Worm (Caenorhabditis elegans): ENCODE measurements around the gene mlt-10.
"Not testable (repeated sequence)": the region's sequence is repeated elsewhere in the genome, so short reads cannot be mapped to it uniquely, and the experiment has no call there.

Gene mlt-10

DNA sequence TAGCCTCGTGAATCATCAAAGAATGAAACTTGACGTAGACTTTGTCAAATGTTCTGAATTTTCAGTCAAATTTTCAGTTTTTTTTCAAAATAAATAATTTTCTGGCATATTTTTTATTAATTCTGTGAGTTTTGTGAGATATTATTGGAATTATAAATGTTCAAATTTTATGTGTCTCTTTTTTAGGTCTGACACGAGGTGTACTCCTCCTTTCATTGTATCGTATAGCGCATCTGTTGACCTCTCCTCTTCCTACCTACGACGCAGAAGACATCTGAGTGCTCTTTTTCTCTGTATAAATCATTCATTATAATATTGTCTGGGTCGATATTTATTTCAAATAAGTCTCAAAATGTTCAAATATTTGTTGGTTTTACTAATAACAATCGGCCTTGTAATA, 11.3 kb upstream of the mlt-10 start, which contains the start of gene T27A1.3:
TSS of gene T27A1.3 (plus strand) at position 301 of the 400 bp plus-strand sequence.
- TF ChIP-seq hmg-11, R02D3.7, mdl-1 (tag; optimal IDR thresholded peaks at IDR 0.05): not testable (repeated sequence)

DNA sequence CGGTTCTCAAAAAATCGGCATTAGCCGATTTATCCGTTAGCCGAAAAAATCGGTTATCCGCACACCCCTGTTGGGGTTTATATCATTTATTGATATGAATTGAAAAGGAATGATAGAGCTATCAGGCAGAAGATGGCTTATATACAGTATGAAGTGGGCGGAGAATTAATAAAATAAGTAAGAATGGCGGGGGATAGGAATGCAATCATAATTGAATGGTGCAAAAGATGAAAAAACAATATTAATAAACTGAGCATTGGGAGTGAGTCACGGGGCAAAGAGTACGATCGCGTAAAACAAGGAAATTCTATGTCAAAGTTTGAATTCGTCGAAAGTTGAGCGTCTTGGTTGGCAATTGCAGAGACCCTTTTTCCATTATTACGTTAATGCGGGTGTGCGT, 9.7 kb upstream of the mlt-10 start, which contains the start of gene T27A1.2:
TSS of gene T27A1.2 (minus strand) at position 101 of the 400 bp plus-strand sequence.
- TF ChIP-seq nfya-1 (tag; optimal IDR thresholded peaks at IDR 0.05; ENCODE audit: insufficient read depth): no peak
- TF ChIP-seq ztf-4 (tag; optimal IDR thresholded peaks at IDR 0.05): no peak
- TF ChIP-seq snpc-4 (tag; optimal IDR thresholded peaks at IDR 0.05): no peak
- TF ChIP-seq nhr-77 (tag; optimal IDR thresholded peaks at IDR 0.05): no peak
- no peak for TF ChIP-seq nhr-12 (tag; optimal IDR thresholded peaks at IDR 0.05)
- TF ChIP-seq fkh-10 (GFP tag; optimal IDR thresholded peaks at IDR 0.05): no peak
- TF ChIP-seq ztf-11 (tag; optimal IDR thresholded peaks at IDR 0.05): no peak
- TF ChIP-seq tbx-2 (tag; optimal IDR thresholded peaks at IDR 0.05): no peak
- no peak for TF ChIP-seq fkh-2 (tag; optimal IDR thresholded peaks at IDR 0.05)
- no peak for TF ChIP-seq nhr-237 (tag; optimal IDR thresholded peaks at IDR 0.05)
- TF ChIP-seq zag-1 (tag; optimal IDR thresholded peaks at IDR 0.05): no peak

DNA sequence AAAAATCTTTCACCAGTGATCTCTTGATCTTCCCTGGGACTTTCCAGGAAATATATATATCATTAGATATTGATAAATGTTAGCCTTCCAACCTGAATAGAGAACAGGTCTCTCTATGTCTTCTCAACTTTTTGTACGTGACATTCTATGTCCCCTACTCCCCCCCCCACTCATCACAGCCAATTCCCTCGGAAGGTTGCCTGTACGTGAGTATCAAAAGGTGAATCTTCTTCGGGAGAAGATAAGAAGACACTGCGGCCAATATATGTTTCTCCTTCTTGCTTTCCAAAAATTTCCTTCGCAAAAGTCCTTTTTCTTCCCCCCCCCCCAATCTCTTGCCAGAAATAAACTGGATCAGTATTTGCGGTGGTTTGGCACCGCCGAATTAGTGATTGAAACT, 4.1 kb upstream of the mlt-10 start:
- TF ChIP-seq lin-15B (tag; optimal IDR thresholded peaks at IDR 0.05) (no peak), ZK546.5 (tag; optimal IDR thresholded peaks at IDR 0.05) (no peak), ceh-82 (tag; optimal IDR thresholded peaks at IDR 0.05) (no peak), nhr-12 (tag; optimal IDR thresholded peaks at IDR 0.05) (no peak), lin-39 (tag; optimal IDR thresholded peaks at IDR 0.05) (no peak), nhr-67 (tag; optimal IDR thresholded peaks at IDR 0.05) (no peak), unc-62 (GFP tag; optimal IDR thresholded peaks at IDR 0.05) (peak; percentile 5), ama-1 (optimal IDR thresholded peaks at IDR 0.05) (peak; percentile 9), skn-1 (tag; optimal IDR thresholded peaks at IDR 0.05) (no peak), ceh-9 (tag; optimal IDR thresholded peaks at IDR 0.05) (no peak), nhr-77 (tag; optimal IDR thresholded peaks at IDR 0.05) (no peak), pqm-1 (tag; optimal IDR thresholded peaks at IDR 0.05) (no peak), elt-3 (tag; optimal IDR thresholded peaks at IDR 0.05) (peak in 1 of 3 experiments; percentile 8), nhr-23 (tag; optimal IDR thresholded peaks at IDR 0.05) (peak; percentile 60), ceh-28 (tag; optimal IDR thresholded peaks at IDR 0.05) (no peak), nhr-43 (tag; optimal IDR thresholded peaks at IDR 0.05; ENCODE audit: poor library complexity, severe bottlenecking) (peak; percentile 58), egl-5 (tag; optimal IDR thresholded peaks at IDR 0.05) (no peak), mml-1 (tag; optimal IDR thresholded peaks at IDR 0.05) (no peak), daf-12 (tag; optimal IDR thresholded peaks at IDR 0.05) (no peak), aly-2 (tag; optimal IDR thresholded peaks at IDR 0.05) (no peak), elt-1 (tag; optimal IDR thresholded peaks at IDR 0.05) (no peak), nfya-1 (tag; optimal IDR thresholded peaks at IDR 0.05; ENCODE audit: insufficient read depth) (peak; percentile 6)

DNA sequence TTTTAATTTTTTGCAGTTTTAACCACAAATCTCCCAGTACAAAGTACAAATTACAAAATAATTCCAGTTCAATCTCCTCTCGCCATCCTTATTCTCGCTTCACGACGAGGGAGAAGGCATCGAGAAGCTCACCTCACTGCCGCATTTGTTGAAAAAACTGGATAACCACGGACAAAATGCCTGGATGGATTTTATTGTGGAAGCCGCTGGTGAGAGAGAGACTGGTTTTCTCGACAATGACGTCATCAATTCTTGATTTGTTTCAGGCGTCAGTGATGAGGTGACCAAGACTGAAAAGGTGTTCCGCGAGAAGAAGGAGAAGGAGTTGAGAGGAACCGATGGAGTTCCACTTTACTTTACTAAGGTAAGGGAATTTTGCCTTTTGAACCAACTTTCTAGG, 3.0 kb downstream of the mlt-10 start:
- TF ChIP-seq nhr-43 (tag; optimal IDR thresholded peaks at IDR 0.05; ENCODE audit: poor library complexity, severe bottlenecking) (peak; percentile 74), ceh-82 (tag; optimal IDR thresholded peaks at IDR 0.05) (no peak)

DNA sequence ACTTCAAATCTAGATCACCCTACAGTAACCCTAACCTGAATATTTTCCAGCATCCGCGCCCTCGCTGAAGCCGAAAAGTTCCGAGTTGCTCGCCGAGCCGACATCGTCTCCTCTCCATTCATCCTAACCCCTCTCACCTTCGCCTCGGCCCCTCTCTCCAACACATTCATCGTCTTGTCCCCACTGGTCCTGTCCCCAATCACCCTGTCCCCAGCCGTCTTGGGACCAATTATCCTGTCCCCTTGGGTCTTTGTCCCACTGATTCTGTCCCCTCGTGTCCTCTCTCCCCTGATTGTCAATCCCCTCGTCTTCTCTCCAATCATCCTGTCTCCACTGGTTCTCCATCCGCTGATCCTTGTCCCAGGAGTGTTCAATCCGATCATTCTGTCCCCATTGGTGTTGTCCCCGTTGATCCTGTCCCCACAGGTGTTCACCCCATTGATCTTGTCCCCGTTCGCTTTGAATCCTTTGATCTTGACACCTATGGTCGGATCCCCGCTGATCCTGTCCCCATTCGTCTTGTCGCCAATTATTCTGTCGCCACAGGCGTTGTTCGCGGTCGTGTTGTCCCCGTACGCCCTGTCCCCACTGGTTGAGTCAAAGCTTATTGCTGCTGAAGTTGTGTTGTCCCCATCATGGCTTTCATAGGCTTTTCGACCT, 4.9 kb downstream of the mlt-10 start, which contains the start of gene lips-7:
TSS of gene lips-7 (plus strand) at position 610 of the 660 bp plus-strand sequence.
- TF ChIP-seq mml-1 (tag; optimal IDR thresholded peaks at IDR 0.05) (no peak), zag-1 (tag; optimal IDR thresholded peaks at IDR 0.05) (no peak), nhr-25 (tag; optimal IDR thresholded peaks at IDR 0.05) (no peak), lsy-12 (tag; optimal IDR thresholded peaks at IDR 0.05) (peak; percentile 40), jun-1 (tag; optimal IDR thresholded peaks at IDR 0.05) (no peak), tbx-2 (tag; optimal IDR thresholded peaks at IDR 0.05) (no peak)
